Fruit fly (Drosophila melanogaster) whole organism: Measurements from ENCODE around the gene Indy.

ENCODE experiments used
- CG8478 ChIP-seq: fragments of >200 bp; optimal IDR thresholded peaks from 2 replicates; lab custom pipeline; 2018; ENCODE audit warnings: inconsistent platforms
- Dll ChIP-seq: fragments of >200 bp; optimal IDR thresholded peaks from 2 replicates; lab custom pipeline; 2017
- EcR ChIP-seq, 2 experiments: fragments of >200 bp; optimal IDR thresholded peaks; 2 replicates each; lab custom pipeline; 2017; ENCODE audit warnings: missing biosample characterization in 2 of 2, missing genetic modification characterization in 2 of 2, missing genetic modification reagents in 2 of 2
- pan ChIP-seq: fragments of >200 bp; optimal IDR thresholded peaks from 2 replicates; lab custom pipeline; 2017
- psq ChIP-seq: fragments of >200 bp; optimal IDR thresholded peaks from 2 replicates; lab custom pipeline; 2017
- usp ChIP-seq: fragments of >200 bp; optimal IDR thresholded peaks from 2 replicates; lab custom pipeline; 2017; ENCODE audit warnings: missing biosample characterization, missing genetic modification characterization, mixed read lengths

DNA sequence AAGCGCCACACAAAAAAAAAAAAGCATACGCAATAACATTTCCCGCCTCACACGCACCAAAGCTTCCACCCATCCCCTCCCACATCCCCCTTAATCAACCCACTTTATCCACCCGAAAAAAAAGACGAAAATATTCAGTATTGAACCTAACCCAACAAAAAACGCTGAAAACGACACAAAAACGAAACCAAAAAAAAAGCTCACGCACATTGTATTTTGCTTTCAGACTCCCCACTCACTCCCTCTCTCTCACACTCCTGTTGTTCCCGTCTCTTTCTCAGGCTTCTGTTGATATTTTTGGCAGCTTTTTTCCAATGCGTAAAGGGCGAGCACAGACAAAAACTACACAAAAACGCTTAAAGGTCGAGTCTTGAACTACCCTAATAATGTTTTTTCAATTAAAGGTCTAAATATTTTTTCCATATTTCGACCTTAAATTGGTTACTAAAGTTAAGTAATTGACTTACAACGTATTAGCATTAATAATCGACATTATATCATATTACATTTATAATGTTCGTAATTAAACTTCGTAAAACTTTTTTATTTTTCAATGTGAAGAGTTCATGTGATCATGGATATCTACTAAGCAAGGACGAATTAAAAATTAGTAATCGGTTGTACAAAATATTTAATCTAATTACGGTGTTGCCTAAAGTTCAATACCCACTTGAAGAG, 59.5 kb downstream of the Indy start:
- TF ChIP-seq CG8478 (lab: Kevin White, UChicago), result no peak
- no peak for TF ChIP-seq psq (lab: Kevin White, UChicago)
- no peak for TF ChIP-seq pan (lab: Kevin White, UChicago)
- no peak for TF ChIP-seq EcR (GFP tag; optimal IDR thresholded peaks at IDR 0.05; lab: Kevin White, UChicago)
- TF ChIP-seq usp (GFP tag; lab: Kevin White, UChicago), result no peak
- no peak for TF ChIP-seq Dll (lab: Kevin White, UChicago)
